Worm (Caenorhabditis elegans) whole organism, early embryonic: ENCODE data around the gene pph-1.

Experiments used
- B0310.2 ChIP-seq: sonication (generic microtip); optimal IDR thresholded peaks from 2 replicates; lab custom pipeline; 2016; ENCODE audit warnings: mild to moderate bottlenecking, missing genetic modification characterization, missing compliant biosample characterization
- F13C5.2 ChIP-seq: sonication (generic microtip); optimal IDR thresholded peaks from 2 replicates; lab custom pipeline; 2017; ENCODE audit warnings: mild to moderate bottlenecking, missing genetic modification characterization, inconsistent platforms, missing compliant biosample characterization
- aly-1 ChIP-seq: sonication (generic microtip); optimal IDR thresholded peaks from 2 replicates; lab custom pipeline; 2016; ENCODE audit warnings: missing genetic modification characterization, missing compliant biosample characterization
- ama-1 ChIP-seq: fragments of 150-350 bp; optimal IDR thresholded peaks from 2 replicates; lab custom pipeline; 2014
- ceh-13 ChIP-seq: fragments of 200-800 bp; sonication (Bioruptor generic); optimal IDR thresholded peaks from 2 replicates; lab custom pipeline; 2018; ENCODE audit warnings: mild to moderate bottlenecking, missing genetic modification characterization, missing compliant biosample characterization
- ceh-36 ChIP-seq: sonication (generic microtip); optimal IDR thresholded peaks from 2 replicates; lab custom pipeline; 2016; ENCODE audit warnings: missing genetic modification characterization, inconsistent platforms, missing compliant biosample characterization
- ets-7 ChIP-seq: sonication (generic microtip); optimal IDR thresholded peaks from 2 replicates; lab custom pipeline; 2016; ENCODE audit warnings: missing genotype, missing genetic modification characterization, missing compliant biosample characterization
- flt-1 ChIP-seq: fragments of 200-800 bp; sonication (Bioruptor generic); IDR thresholded peaks from 2 replicates; pipeline ENCODE4 v1.3.6; 2022; ENCODE audit warnings: missing genetic modification characterization, missing compliant biosample characterization
- hmbx-1 ChIP-seq: sonication (generic microtip); optimal IDR thresholded peaks from 2 replicates; lab custom pipeline; 2016; ENCODE audit warnings: mild to moderate bottlenecking, missing genetic modification characterization, missing compliant biosample characterization
- hmg-4 ChIP-seq: fragments of 200-800 bp; sonication (Bioruptor generic); optimal IDR thresholded peaks from 2 replicates; lab custom pipeline; 2018; ENCODE audit warnings: mild to moderate bottlenecking, missing genetic modification characterization, missing compliant biosample characterization
- hnd-1 ChIP-seq: sonication (generic microtip); optimal IDR thresholded peaks from 2 replicates; lab custom pipeline; 2016; ENCODE audit warnings: missing genetic modification characterization, missing compliant biosample characterization
- pes-1 ChIP-seq: fragments of 200-800 bp; sonication (Bioruptor generic); IDR thresholded peaks from 2 replicates; pipeline ENCODE4 v1.3.6; 2022; ENCODE audit warnings: missing genetic modification reagents, missing genetic modification characterization, missing compliant biosample characterization
- scrt-1 ChIP-seq: fragments of 200-800 bp; sonication (Bioruptor generic); IDR thresholded peaks from 2 replicates; pipeline ENCODE4 v1.3.6; 2022; ENCODE audit warnings: missing genetic modification characterization, missing compliant biosample characterization
- sea-1 ChIP-seq: fragments of 200-800 bp; sonication (Bioruptor generic); conservative IDR thresholded peaks from 2 replicates; pipeline ENCODE4 v1.3.6; 2022; ENCODE audit warnings: missing genetic modification characterization, missing compliant biosample characterization
- tbx-11 ChIP-seq: fragments of 200-800 bp; sonication (Bioruptor generic); IDR thresholded peaks from 2 replicates; pipeline ENCODE4 v1.3.6; 2022; ENCODE audit warnings: missing genetic modification characterization, missing compliant biosample characterization
- tbx-37 ChIP-seq: fragments of 200-800 bp; sonication (Bioruptor generic); conservative IDR thresholded peaks from 2 replicates; pipeline ENCODE4 v1.3.6; 2022; ENCODE audit warnings: missing genetic modification reagents, missing genetic modification characterization, missing compliant biosample characterization
- tra-4 ChIP-seq: sonication (generic microtip); optimal IDR thresholded peaks from 2 replicates; lab custom pipeline; 2017; ENCODE audit warnings: missing genetic modification characterization, missing compliant biosample characterization

Gene pph-1

ce11 chrV:10719833-10720170 lies 17.5 kb downstream of the pph-1 start:
- TF ChIP-seq flt-1 (GFP tag; lab: Robert Waterston, UW): no peak
- 0 out of 2 replicates have a peak, but pooled peaks have one; percentile 13 for TF ChIP-seq sea-1 (GFP tag; lab: Robert Waterston, UW)

DNA sequence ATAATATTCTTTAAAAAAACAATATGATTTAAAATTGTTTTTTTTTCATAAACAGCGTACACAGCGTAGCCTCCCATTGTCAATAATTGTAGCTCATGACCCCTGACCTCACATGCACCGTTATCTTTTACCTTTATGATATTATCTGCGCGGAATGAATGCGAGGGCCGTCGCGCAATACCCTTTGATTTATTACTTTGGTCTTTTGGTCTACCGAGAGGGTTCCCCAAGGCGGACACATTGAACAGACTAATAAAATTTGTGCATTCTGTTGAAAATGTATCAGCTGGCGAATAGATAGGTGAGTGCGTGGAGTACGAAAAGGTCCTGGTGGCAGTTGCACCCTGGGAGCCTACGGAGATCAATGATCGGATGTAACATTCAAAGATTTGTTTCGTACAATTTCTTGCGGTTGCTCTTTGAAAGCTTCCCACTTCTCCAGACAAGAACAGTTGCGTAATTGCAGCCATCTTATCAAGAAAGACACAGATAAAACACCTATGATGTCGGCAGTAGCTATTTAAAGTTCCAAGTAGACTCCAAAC lies 18.0 kb downstream of the pph-1 start:
- TF ChIP-seq hmg-4 (GFP tag; lab: Kevin White, UChicago): no peak
- no peak for TF ChIP-seq F13C5.2 (tag; lab: Kevin White, UChicago)
- TF ChIP-seq tbx-11: no peak
- no peak for TF ChIP-seq ceh-13 (GFP tag; lab: Kevin White, UChicago)
- TF ChIP-seq aly-1 (tag; lab: Kevin White, UChicago): no peak
- TF ChIP-seq flt-1 (GFP tag; lab: Robert Waterston, UW): no peak
- no peak for TF ChIP-seq tra-4 (tag; lab: Kevin White, UChicago)
- no peak for TF ChIP-seq sea-1 (GFP tag; lab: Robert Waterston, UW)
- no peak for TF ChIP-seq scrt-1 (GFP tag; lab: Robert Waterston, UW)

- TF ChIP-seq F13C5.2 (tag; lab: Kevin White, UChicago): no peak
- TF ChIP-seq tra-4 (tag; lab: Kevin White, UChicago): no peak
- no peak for TF ChIP-seq aly-1 (tag; lab: Kevin White, UChicago)
- no peak for TF ChIP-seq ceh-13 (GFP tag; lab: Kevin White, UChicago)
- TF ChIP-seq sea-1 (GFP tag; lab: Robert Waterston, UW): no peak
- TF ChIP-seq hmbx-1: no peak
- TF ChIP-seq B0310.2 (tag; lab: Kevin White, UChicago): no peak
- no peak for TF ChIP-seq pes-1 (GFP tag; lab: Robert Waterston, UW)
- TF ChIP-seq ets-7: no peak
- no peak for TF ChIP-seq hmg-4 (GFP tag; lab: Kevin White, UChicago)
- TF ChIP-seq hnd-1: no peak
- no peak for TF ChIP-seq tbx-11
- no peak for TF ChIP-seq ama-1 (lab: Kevin White, UChicago)
- TF ChIP-seq scrt-1 (GFP tag; lab: Robert Waterston, UW): no peak
- TF ChIP-seq ceh-36 (tag; lab: Kevin White, UChicago): no peak
- TF ChIP-seq flt-1 (GFP tag; lab: Robert Waterston, UW): no peak
- TF ChIP-seq tbx-37 (GFP tag; lab: Robert Waterston, UW): no peak
These were observed 18.5 kb downstream of the pph-1 start for ce11 chrV:10720876-10721275.

DNA sequence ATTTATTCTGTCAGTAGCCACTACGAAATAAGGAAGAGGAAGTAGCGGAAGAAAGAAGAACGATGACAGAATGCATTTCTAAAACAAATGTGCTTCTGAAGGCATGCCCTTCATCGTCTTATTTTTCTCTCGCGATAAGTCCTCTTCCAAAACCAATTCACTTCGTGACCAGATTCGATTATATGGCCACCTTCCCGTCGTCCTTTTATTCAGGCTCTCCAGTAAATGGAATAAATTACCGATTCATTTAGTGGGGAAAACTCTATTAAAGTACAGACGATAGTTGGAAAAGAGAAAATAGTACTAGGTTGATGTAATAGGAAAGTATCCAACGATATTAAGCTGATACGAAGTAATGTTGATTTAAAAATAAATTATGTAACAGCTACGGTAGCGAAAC lies 19.0 kb downstream of the pph-1 start:
- TF ChIP-seq F13C5.2 (tag; lab: Kevin White, UChicago) (no peak), scrt-1 (GFP tag; lab: Robert Waterston, UW) (no peak), ceh-13 (GFP tag; lab: Kevin White, UChicago) (no peak), tbx-11 (no peak), hmbx-1 (no peak), ceh-36 (tag; lab: Kevin White, UChicago) (no peak), flt-1 (GFP tag; lab: Robert Waterston, UW) (no peak), ama-1 (lab: Kevin White, UChicago) (no peak), tra-4 (tag; lab: Kevin White, UChicago) (no peak), pes-1 (GFP tag; lab: Robert Waterston, UW) (no peak), sea-1 (GFP tag; lab: Robert Waterston, UW) (no peak), hnd-1 (no peak), B0310.2 (tag; lab: Kevin White, UChicago) (no peak), ets-7 (no peak), aly-1 (tag; lab: Kevin White, UChicago) (no peak), tbx-37 (GFP tag; lab: Robert Waterston, UW) (no peak), hmg-4 (GFP tag; lab: Kevin White, UChicago) (no peak)

DNA sequence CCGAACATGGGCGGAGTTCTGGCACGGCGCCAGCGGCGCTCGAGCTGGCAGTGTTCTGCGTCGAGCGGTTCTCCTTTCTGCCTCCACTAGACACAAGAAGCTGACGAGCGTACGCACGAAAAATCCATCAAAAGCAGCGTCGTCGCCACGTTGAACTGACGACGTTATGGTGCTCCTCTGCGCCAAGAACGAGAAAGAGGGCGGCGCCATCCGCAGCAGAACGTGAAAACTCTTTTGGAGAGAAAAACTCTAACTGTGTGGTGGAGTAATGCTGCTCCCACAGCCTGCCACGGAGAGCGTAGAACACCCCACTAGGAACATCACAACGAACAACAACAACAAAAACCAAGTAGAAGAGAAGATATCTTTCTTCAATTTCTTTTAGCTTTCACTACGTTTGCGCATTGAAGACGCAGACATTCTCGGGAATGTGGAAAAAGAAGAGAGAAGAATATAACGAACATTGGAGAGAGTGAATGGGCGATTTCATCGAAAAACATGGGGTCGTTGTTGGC lies 19.6 kb downstream of the pph-1 start:
- TF ChIP-seq scrt-1 (GFP tag; lab: Robert Waterston, UW) (0 out of 2 replicates have a peak, but pooled peaks have one; percentile 36), F13C5.2 (tag; lab: Kevin White, UChicago) (no peak), ama-1 (lab: Kevin White, UChicago) (no peak), aly-1 (tag; lab: Kevin White, UChicago) (no peak), hnd-1 (no peak), pes-1 (GFP tag; lab: Robert Waterston, UW) (no peak)

DNA sequence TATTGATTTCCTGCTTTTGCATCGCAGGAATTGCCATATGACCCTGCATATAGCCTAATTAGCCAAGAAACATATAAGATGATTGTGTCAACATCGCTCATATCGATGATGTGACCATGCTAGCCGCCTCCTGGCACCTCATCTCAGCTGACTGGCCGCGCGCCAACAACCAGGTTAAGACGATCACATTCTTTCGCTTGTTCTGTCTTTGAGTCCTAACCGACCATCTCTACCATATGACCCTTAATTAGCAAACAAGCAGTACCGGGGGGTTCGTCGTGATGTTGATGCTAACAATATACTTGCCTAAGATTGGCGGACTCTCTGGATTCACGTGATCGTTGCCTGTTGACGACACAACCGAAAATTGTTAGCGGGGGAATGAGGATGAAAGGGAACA lies 20.2 kb downstream of the pph-1 start:
- no peak for TF ChIP-seq hmg-4 (GFP tag; lab: Kevin White, UChicago)
- TF ChIP-seq tbx-11: no peak
- no peak for TF ChIP-seq aly-1 (tag; lab: Kevin White, UChicago)
- no peak for TF ChIP-seq scrt-1 (GFP tag; lab: Robert Waterston, UW)
- TF ChIP-seq tra-4 (tag; lab: Kevin White, UChicago): no peak
- no peak for TF ChIP-seq hmbx-1
- TF ChIP-seq flt-1 (GFP tag; lab: Robert Waterston, UW): no peak
- TF ChIP-seq pes-1 (GFP tag; lab: Robert Waterston, UW): no peak
- no peak for TF ChIP-seq B0310.2 (tag; lab: Kevin White, UChicago)
- no peak for TF ChIP-seq ama-1 (lab: Kevin White, UChicago)
- no peak for TF ChIP-seq F13C5.2 (tag; lab: Kevin White, UChicago)
- no peak for TF ChIP-seq tbx-37 (GFP tag; lab: Robert Waterston, UW)

- TF ChIP-seq tbx-37 (GFP tag; lab: Robert Waterston, UW) (no peak), F13C5.2 (tag; lab: Kevin White, UChicago) (no peak), aly-1 (tag; lab: Kevin White, UChicago) (no peak), pes-1 (GFP tag; lab: Robert Waterston, UW) (no peak), ama-1 (lab: Kevin White, UChicago) (no peak), sea-1 (GFP tag; lab: Robert Waterston, UW) (no peak), flt-1 (GFP tag; lab: Robert Waterston, UW) (no peak), hmg-4 (GFP tag; lab: Kevin White, UChicago) (no peak), tra-4 (tag; lab: Kevin White, UChicago) (no peak), ceh-36 (tag; lab: Kevin White, UChicago) (no peak), hnd-1 (no peak), ceh-13 (GFP tag; lab: Kevin White, UChicago) (no peak), tbx-11 (no peak), ets-7 (no peak), B0310.2 (tag; lab: Kevin White, UChicago) (no peak), hmbx-1 (no peak), scrt-1 (GFP tag; lab: Robert Waterston, UW) (no peak)
These were observed 20.8 kb downstream of the pph-1 start for ce11 chrV:10723181-10723580.
